Worm (Caenorhabditis elegans) whole organism, early embryonic: ENCODE data around the gene mrpl-53.

Source experiments
- B0310.2 ChIP-seq: sonication (generic microtip); optimal IDR thresholded peaks from 2 replicates; lab custom pipeline; 2016; ENCODE audit warnings: mild to moderate bottlenecking, missing genetic modification characterization, missing compliant biosample characterization
- F13C5.2 ChIP-seq: sonication (generic microtip); optimal IDR thresholded peaks from 2 replicates; lab custom pipeline; 2017; ENCODE audit warnings: mild to moderate bottlenecking, missing genetic modification characterization, inconsistent platforms, missing compliant biosample characterization
- aly-1 ChIP-seq: sonication (generic microtip); optimal IDR thresholded peaks from 2 replicates; lab custom pipeline; 2016; ENCODE audit warnings: missing genetic modification characterization, missing compliant biosample characterization
- ama-1 ChIP-seq: fragments of 150-350 bp; optimal IDR thresholded peaks from 2 replicates; lab custom pipeline; 2014
- ceh-13 ChIP-seq: fragments of 200-800 bp; sonication (Bioruptor generic); optimal IDR thresholded peaks from 2 replicates; lab custom pipeline; 2018; ENCODE audit warnings: mild to moderate bottlenecking, missing genetic modification characterization, missing compliant biosample characterization
- ceh-36 ChIP-seq: sonication (generic microtip); optimal IDR thresholded peaks from 2 replicates; lab custom pipeline; 2016; ENCODE audit warnings: missing genetic modification characterization, inconsistent platforms, missing compliant biosample characterization
- ets-7 ChIP-seq: sonication (generic microtip); optimal IDR thresholded peaks from 2 replicates; lab custom pipeline; 2016; ENCODE audit warnings: missing genotype, missing genetic modification characterization, missing compliant biosample characterization
- flt-1 ChIP-seq: fragments of 200-800 bp; sonication (Bioruptor generic); IDR thresholded peaks from 2 replicates; pipeline ENCODE4 v1.3.6; 2022; ENCODE audit warnings: missing genetic modification characterization, missing compliant biosample characterization
- hmbx-1 ChIP-seq: sonication (generic microtip); optimal IDR thresholded peaks from 2 replicates; lab custom pipeline; 2016; ENCODE audit warnings: mild to moderate bottlenecking, missing genetic modification characterization, missing compliant biosample characterization
- hmg-4 ChIP-seq: fragments of 200-800 bp; sonication (Bioruptor generic); optimal IDR thresholded peaks from 2 replicates; lab custom pipeline; 2018; ENCODE audit warnings: mild to moderate bottlenecking, missing genetic modification characterization, missing compliant biosample characterization
- hnd-1 ChIP-seq: sonication (generic microtip); optimal IDR thresholded peaks from 2 replicates; lab custom pipeline; 2016; ENCODE audit warnings: missing genetic modification characterization, missing compliant biosample characterization
- pes-1 ChIP-seq: fragments of 200-800 bp; sonication (Bioruptor generic); IDR thresholded peaks from 2 replicates; pipeline ENCODE4 v1.3.6; 2022; ENCODE audit warnings: missing genetic modification reagents, missing genetic modification characterization, missing compliant biosample characterization
- scrt-1 ChIP-seq: fragments of 200-800 bp; sonication (Bioruptor generic); IDR thresholded peaks from 2 replicates; pipeline ENCODE4 v1.3.6; 2022; ENCODE audit warnings: missing genetic modification characterization, missing compliant biosample characterization
- sea-1 ChIP-seq: fragments of 200-800 bp; sonication (Bioruptor generic); conservative IDR thresholded peaks from 2 replicates; pipeline ENCODE4 v1.3.6; 2022; ENCODE audit warnings: missing genetic modification characterization, missing compliant biosample characterization
- tbx-11 ChIP-seq: fragments of 200-800 bp; sonication (Bioruptor generic); IDR thresholded peaks from 2 replicates; pipeline ENCODE4 v1.3.6; 2022; ENCODE audit warnings: missing genetic modification characterization, missing compliant biosample characterization
- tbx-37 ChIP-seq: fragments of 200-800 bp; sonication (Bioruptor generic); conservative IDR thresholded peaks from 2 replicates; pipeline ENCODE4 v1.3.6; 2022; ENCODE audit warnings: missing genetic modification reagents, missing genetic modification characterization, missing compliant biosample characterization
- tra-4 ChIP-seq: sonication (generic microtip); optimal IDR thresholded peaks from 2 replicates; lab custom pipeline; 2017; ENCODE audit warnings: missing genetic modification characterization, missing compliant biosample characterization

The mrpl-53 gene

DNA sequence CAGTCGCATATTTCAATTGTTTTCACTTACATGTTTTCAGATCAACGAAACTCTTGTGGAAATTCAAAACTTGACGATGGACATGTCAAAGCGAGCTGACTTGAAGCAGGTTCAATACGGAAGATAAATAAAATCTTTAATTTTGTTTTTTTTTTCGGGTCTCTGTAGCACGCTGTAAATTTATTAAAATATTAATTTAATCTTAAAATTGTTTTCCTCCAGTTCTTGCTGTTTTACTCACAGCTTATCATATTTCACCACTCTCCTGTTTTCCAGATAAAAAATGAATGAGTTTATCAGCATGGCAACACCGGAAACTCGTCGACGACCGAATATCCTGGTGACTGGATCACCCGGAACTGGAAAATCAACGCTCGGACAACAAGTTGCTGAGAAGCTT is 1.0 kb upstream of the mrpl-53 start, which contains the start of gene E02H1.6:
TSS of gene E02H1.6 (plus strand) at position 301 of the 400 bp plus-strand sequence.
- TF ChIP-seq ceh-36 (tag; lab: Kevin White, UChicago) (no peak), F13C5.2 (no peak), flt-1 (GFP tag; lab: Robert Waterston, UW) (no peak), sea-1 (GFP tag; lab: Robert Waterston, UW) (no peak), tra-4 (tag; lab: Kevin White, UChicago) (no peak)

- no peak for TF ChIP-seq tra-4 (tag; lab: Kevin White, UChicago)
- no peak for TF ChIP-seq F13C5.2
These were observed 2.8 kb downstream of the mrpl-53 start for ce11 chrII:9600022-9600722.

DNA sequence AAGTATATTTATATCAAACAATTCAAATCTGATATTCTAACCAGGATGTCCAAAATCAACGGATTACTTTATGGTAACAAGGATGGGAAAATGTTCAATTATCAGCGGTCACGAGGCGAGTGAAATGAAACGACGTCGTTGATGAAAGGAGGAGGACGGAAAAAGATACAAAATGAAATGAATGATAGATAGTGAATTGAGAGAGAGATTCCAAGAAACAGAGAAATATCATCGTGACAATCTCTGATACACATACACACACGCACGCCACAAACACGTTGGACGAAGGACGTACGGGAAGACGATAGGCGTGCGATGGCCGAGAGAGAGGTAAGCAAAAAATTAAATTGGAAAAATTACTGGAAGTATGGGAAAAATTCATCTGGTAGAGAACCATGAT is 3.6 kb downstream of the mrpl-53 start:
- TF ChIP-seq aly-1 (tag; lab: Kevin White, UChicago) (no peak), F13C5.2 (no peak), tra-4 (tag; lab: Kevin White, UChicago) (no peak)

DNA sequence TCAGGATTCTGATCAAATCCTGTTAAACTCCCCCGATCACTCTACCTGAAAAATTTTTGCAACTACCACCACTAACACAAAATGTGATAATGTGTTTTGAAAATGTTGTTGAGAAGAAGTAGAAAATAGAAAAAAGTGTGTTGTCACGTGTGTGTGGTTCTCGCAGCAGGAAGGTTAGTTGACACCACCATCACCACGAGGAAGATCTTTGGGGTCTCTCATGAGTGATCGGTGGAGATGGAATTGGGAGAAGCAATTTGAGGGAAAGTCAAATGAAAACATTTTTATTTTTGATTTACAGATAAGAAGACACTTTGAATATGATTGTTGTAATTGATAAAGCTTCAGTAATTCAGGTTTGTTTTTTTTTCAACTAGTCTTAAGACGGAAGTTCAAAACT is 4.3 kb downstream of the mrpl-53 start:
- TF ChIP-seq tbx-11 (GFP tag; lab: Robert Waterston, UW) (no peak), hmg-4 (GFP tag; lab: Kevin White, UChicago) (no peak), tra-4 (tag; lab: Kevin White, UChicago) (no peak), ama-1 (lab: Kevin White, UChicago) (no peak), F13C5.2 (no peak), pes-1 (GFP tag; lab: Robert Waterston, UW) (no peak), tbx-37 (GFP tag; lab: Robert Waterston, UW) (no peak), aly-1 (tag; lab: Kevin White, UChicago) (no peak), sea-1 (GFP tag; lab: Robert Waterston, UW) (no peak), hnd-1 (tag; lab: Kevin White, UChicago) (no peak), B0310.2 (no peak), hmbx-1 (tag; lab: Kevin White, UChicago) (no peak), ceh-36 (tag; lab: Kevin White, UChicago) (no peak), flt-1 (GFP tag; lab: Robert Waterston, UW) (no peak), ets-7 (tag; lab: Kevin White, UChicago) (no peak), ceh-13 (GFP tag; lab: Kevin White, UChicago) (no peak), scrt-1 (GFP tag; lab: Robert Waterston, UW) (no peak)

- TF ChIP-seq tbx-11 (GFP tag; lab: Robert Waterston, UW) (no peak), hmbx-1 (tag; lab: Kevin White, UChicago) (no peak), sea-1 (GFP tag; lab: Robert Waterston, UW) (no peak), flt-1 (GFP tag; lab: Robert Waterston, UW) (no peak), ets-7 (tag; lab: Kevin White, UChicago) (no peak), ceh-13 (GFP tag; lab: Kevin White, UChicago) (no peak), B0310.2 (no peak)
These were observed 5.1 kb downstream of the mrpl-53 start for ce11 chrII:9602566-9602965.

DNA sequence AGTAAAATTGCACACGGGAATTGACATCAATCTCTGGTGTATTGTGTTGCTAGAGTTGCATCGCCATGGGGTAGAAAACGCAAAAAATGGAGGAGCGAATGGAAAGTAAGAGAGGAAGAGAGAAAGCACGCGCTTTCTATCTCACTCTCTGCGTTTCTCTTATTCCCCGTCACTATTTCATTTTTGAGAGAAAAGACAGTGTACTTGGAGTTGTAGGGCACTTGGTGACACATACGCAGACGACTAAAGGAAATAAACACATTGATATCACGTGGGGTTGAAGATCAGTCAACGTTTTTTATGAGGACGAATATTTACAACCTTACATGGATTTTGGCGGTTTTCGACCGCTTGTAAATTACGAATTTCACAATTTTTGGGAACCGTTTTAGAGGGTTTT is 6.0 kb downstream of the mrpl-53 start:
- TF ChIP-seq ceh-13 (GFP tag; lab: Kevin White, UChicago) (no peak), tbx-11 (GFP tag; lab: Robert Waterston, UW) (no peak), scrt-1 (GFP tag; lab: Robert Waterston, UW) (no peak), ama-1 (lab: Kevin White, UChicago) (no peak), flt-1 (GFP tag; lab: Robert Waterston, UW) (no peak), ceh-36 (tag; lab: Kevin White, UChicago) (no peak), tra-4 (tag; lab: Kevin White, UChicago) (no peak), tbx-37 (GFP tag; lab: Robert Waterston, UW) (no peak), ets-7 (tag; lab: Kevin White, UChicago) (no peak), hmg-4 (GFP tag; lab: Kevin White, UChicago) (no peak), hnd-1 (tag; lab: Kevin White, UChicago) (no peak)

DNA sequence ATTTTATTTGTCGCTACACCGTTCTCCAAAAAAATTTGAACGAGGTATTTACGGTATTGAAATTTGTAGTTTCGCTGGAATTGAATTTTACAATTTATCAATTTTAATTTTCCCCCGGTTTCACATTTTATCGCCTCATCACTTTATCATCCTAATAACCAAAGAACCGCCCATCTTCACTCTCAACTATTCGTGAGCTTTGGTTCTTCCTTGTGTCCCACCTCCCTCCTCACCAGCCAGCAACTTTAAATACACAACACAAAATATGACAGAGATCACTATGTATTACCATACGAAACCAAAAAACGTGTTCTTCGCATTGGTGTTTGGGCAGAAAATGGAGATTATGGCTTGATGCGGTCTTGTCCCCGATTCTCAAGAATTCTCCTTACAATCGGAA is 6.6 kb downstream of the mrpl-53 start:
- TF ChIP-seq scrt-1 (GFP tag; lab: Robert Waterston, UW) (no peak), hnd-1 (tag; lab: Kevin White, UChicago) (no peak), hmg-4 (GFP tag; lab: Kevin White, UChicago) (no peak), aly-1 (tag; lab: Kevin White, UChicago) (no peak), flt-1 (GFP tag; lab: Robert Waterston, UW) (no peak), hmbx-1 (tag; lab: Kevin White, UChicago) (no peak)

ce11 chrII:9604685-9605084 is 7.3 kb downstream of the mrpl-53 start:
- TF ChIP-seq ceh-13 (GFP tag; lab: Kevin White, UChicago): no peak
- no peak for TF ChIP-seq pes-1 (GFP tag; lab: Robert Waterston, UW)
- TF ChIP-seq scrt-1 (GFP tag; lab: Robert Waterston, UW): no peak
